Worm (Caenorhabditis elegans): Measurements from ENCODE around the gene R13A5.15.

R13A5.15 gene

DNA sequence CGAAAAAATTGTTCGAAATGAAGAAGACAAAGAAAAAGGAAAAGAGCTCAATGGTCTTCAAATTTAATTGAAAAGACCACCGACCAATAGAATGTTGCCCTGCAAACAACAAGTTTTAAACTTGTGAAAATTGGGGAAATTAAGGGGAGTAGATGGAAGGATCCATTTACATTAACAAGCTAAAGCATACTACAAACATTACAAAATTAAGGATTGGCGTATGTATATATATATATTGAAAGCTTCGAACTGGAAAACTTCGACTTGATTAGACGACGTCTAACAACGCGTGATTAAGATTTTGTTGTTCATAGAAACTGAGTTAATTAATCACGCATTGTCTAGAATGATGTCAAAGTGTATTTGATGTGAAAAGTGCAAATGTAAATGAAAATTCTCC lies at the start of gene R13A5.15:
Gene R13A5.15 (minus strand): TSS at position 101 of the 400 bp plus-strand sequence.
- no peak for TF ChIP-seq nhr-43 (tag; optimal IDR thresholded peaks at IDR 0.05; ENCODE audit: poor library complexity, severe bottlenecking)
- no peak for TF ChIP-seq nfya-1 (tag; optimal IDR thresholded peaks at IDR 0.05; ENCODE audit: insufficient read depth)
- no peak for TF ChIP-seq fos-1 (tag; optimal IDR thresholded peaks at IDR 0.05)
- no peak for TF ChIP-seq ceh-82 (tag; optimal IDR thresholded peaks at IDR 0.05)
- no peak for TF ChIP-seq pqm-1 (tag; optimal IDR thresholded peaks at IDR 0.05)
- TF ChIP-seq nhr-77 (tag; optimal IDR thresholded peaks at IDR 0.05), result no peak
- TF ChIP-seq nhr-237 (tag; optimal IDR thresholded peaks at IDR 0.05), result no peak
- TF ChIP-seq egl-5 (tag; optimal IDR thresholded peaks at IDR 0.05), result no peak
- TF ChIP-seq ztf-11 (tag; optimal IDR thresholded peaks at IDR 0.05), result no peak
- no peak for TF ChIP-seq hmg-11 (tag; optimal IDR thresholded peaks at IDR 0.05)
- no peak for TF ChIP-seq fkh-2 (tag; optimal IDR thresholded peaks at IDR 0.05)

DNA sequence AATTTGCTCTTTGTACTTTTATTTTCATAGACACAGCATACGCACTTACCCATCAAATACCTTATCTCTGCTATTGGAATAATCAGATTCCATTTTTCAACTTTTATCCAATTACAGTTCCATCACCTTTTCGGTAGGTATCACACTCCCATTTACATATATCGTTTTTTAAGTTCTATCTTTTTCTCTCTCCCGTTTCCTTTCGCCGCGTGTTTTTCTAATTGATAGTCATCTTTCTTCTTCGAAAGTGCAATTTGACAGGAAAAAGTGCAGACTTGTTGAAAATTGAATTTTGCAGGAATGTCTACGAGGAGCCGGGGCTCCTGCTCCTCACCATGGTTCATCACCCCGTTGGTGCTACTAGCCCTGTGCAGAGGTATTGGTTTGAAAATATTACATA lies 37.0 kb upstream of the R13A5.15 start, which contains the start of gene fbn-1:
Gene fbn-1 (plus strand): TSS at position 301 of the 400 bp plus-strand sequence.
- no peak for TF ChIP-seq lsy-12 (tag; optimal IDR thresholded peaks at IDR 0.05)
- no peak for TF ChIP-seq elt-2 (tag; optimal IDR thresholded peaks at IDR 0.05)
- TF ChIP-seq fkh-10 (GFP tag; optimal IDR thresholded peaks at IDR 0.05), result no peak
- no peak for TF ChIP-seq pha-4 (tag; optimal IDR thresholded peaks at IDR 0.05)

ce11 chrIII:7622922-7623321 lies 34.8 kb upstream of the R13A5.15 start:
- TF ChIP-seq fkh-10 (GFP tag; optimal IDR thresholded peaks at IDR 0.05) (no peak), fkh-2 (tag; optimal IDR thresholded peaks at IDR 0.05) (no peak), nhr-25 (tag; optimal IDR thresholded peaks at IDR 0.05) (peak; percentile 12), nhr-11 (tag; optimal IDR thresholded peaks at IDR 0.05) (no peak), sea-2 (GFP tag; optimal IDR thresholded peaks at IDR 0.05) (no peak), mml-1 (tag; optimal IDR thresholded peaks at IDR 0.05) (no peak), nhr-43 (tag; optimal IDR thresholded peaks at IDR 0.05; ENCODE audit: poor library complexity, severe bottlenecking) (no peak), eor-1 (tag; optimal IDR thresholded peaks at IDR 0.05) (no peak), lsy-12 (tag; optimal IDR thresholded peaks at IDR 0.05) (no peak), pqm-1 (tag; optimal IDR thresholded peaks at IDR 0.05) (no peak), mdl-1 (tag; optimal IDR thresholded peaks at IDR 0.05) (no peak), lin-15B (tag; optimal IDR thresholded peaks at IDR 0.05) (no peak), ztf-11 (tag; optimal IDR thresholded peaks at IDR 0.05) (no peak), nhr-23 (tag; optimal IDR thresholded peaks at IDR 0.05) (peak; percentile 3), elt-1 (tag; optimal IDR thresholded peaks at IDR 0.05) (no peak), fos-1 (tag; optimal IDR thresholded peaks at IDR 0.05) (no peak), egl-5 (tag; optimal IDR thresholded peaks at IDR 0.05) (no peak), unc-39 (tag; optimal IDR thresholded peaks at IDR 0.05) (no peak), ZK546.5 (tag; optimal IDR thresholded peaks at IDR 0.05) (no peak), aly-2 (tag; optimal IDR thresholded peaks at IDR 0.05) (no peak), tbx-2 (tag; optimal IDR thresholded peaks at IDR 0.05) (no peak), elt-3 (tag; optimal IDR thresholded peaks at IDR 0.05) (peak in 1 of 3 experiments; percentile 64), ceh-9 (tag; optimal IDR thresholded peaks at IDR 0.05) (no peak), ceh-16 (tag; optimal IDR thresholded peaks at IDR 0.05) (no peak), nhr-12 (tag; optimal IDR thresholded peaks at IDR 0.05) (no peak), nhr-76 (tag; optimal IDR thresholded peaks at IDR 0.05) (no peak), R02D3.7 (tag; optimal IDR thresholded peaks at IDR 0.05) (no peak)

DNA sequence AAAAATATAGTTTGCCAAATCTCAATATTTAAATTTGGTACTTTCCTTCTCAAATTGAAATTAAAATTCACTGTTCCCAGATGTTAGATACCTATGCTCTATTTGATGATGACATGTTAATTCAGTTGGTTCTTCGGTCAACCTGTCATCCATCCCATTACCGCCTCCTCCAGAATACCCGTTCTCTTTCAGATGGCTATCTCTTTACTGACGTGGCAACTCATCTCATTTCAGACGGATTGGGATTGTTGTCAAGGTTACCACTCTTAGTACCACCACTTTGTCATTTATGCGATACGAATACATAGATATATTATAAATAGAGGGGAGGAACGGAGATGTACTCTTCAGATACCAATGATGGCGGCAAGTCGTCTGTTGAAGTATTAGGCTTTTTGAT lies 33.2 kb upstream of the R13A5.15 start:
- no peak for TF ChIP-seq aly-2 (tag; optimal IDR thresholded peaks at IDR 0.05)

DNA sequence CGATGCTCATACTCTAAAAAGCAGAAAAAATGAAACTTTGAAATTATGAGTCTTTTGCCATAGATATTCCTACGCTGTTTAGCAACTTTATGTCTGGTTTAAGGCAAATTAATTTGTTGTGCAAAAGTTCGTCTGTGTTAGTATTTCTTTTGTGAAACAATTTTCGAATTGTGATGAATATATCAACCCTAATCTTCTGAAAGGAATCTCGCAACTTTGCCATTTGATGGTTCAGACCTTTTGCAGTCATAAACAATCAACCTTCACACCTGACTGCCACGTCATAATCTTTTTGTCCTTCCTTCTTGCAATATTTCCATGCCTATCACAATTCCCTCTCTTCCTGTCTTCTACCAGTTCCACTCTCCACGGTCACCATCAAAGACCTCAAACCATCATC lies 31.7 kb upstream of the R13A5.15 start:
- TF ChIP-seq nhr-76 (tag; optimal IDR thresholded peaks at IDR 0.05) (no peak), daf-12 (tag; optimal IDR thresholded peaks at IDR 0.05) (no peak), nhr-28 (tag; optimal IDR thresholded peaks at IDR 0.05) (no peak), nfya-1 (tag; optimal IDR thresholded peaks at IDR 0.05; ENCODE audit: insufficient read depth) (no peak), fkh-2 (tag; optimal IDR thresholded peaks at IDR 0.05) (no peak), mml-1 (tag; optimal IDR thresholded peaks at IDR 0.05) (no peak), eor-1 (tag; optimal IDR thresholded peaks at IDR 0.05) (no peak), ceh-16 (tag; optimal IDR thresholded peaks at IDR 0.05) (no peak), R02D3.7 (tag; optimal IDR thresholded peaks at IDR 0.05) (no peak), ceh-82 (tag; optimal IDR thresholded peaks at IDR 0.05) (no peak), nhr-237 (tag; optimal IDR thresholded peaks at IDR 0.05) (no peak), aly-2 (tag; optimal IDR thresholded peaks at IDR 0.05) (no peak), unc-39 (tag; optimal IDR thresholded peaks at IDR 0.05) (no peak)
